Fruit fly (Drosophila melanogaster) whole organism, wandering third instar larva: ENCODE results near the gene L2HGDH.

Experiments used
- Abd-B ChIP-seq: fragments of >200 bp; optimal IDR thresholded peaks from 2 replicates; lab custom pipeline; 2017; ENCODE audit warnings: missing biosample characterization, missing genetic modification characterization
- CG32264 ChIP-seq: fragments of 200-800 bp; sonication (Bioruptor generic); optimal IDR thresholded peaks from 2 replicates; lab custom pipeline; 2016; ENCODE audit warnings: missing biosample characterization, missing genetic modification characterization
- CG9705 ChIP-seq: fragments of 200-800 bp; sonication (Bioruptor generic); optimal IDR thresholded peaks from 2 replicates; lab custom pipeline; 2018; ENCODE audit warnings: missing biosample characterization, mild to moderate bottlenecking, missing genetic modification characterization
- CrebA ChIP-seq: fragments of 200-800 bp; sonication (Bioruptor generic); optimal IDR thresholded peaks from 2 replicates; lab custom pipeline; 2016; ENCODE audit warnings: missing biosample characterization, mild to moderate bottlenecking, missing genetic modification characterization, borderline replicate concordance
- Dfd ChIP-seq: fragments of >200 bp; optimal IDR thresholded peaks from 2 replicates; lab custom pipeline; 2017; ENCODE audit warnings: missing biosample characterization, missing genetic modification characterization
- Dif ChIP-seq: fragments of 200-275, 200-300 bp; sonication (Bioruptor generic); optimal IDR thresholded peaks from 2 replicates; lab custom pipeline; 2018; ENCODE audit warnings: missing biosample characterization, missing genetic modification characterization; ENCODE audit not compliant: partially characterized antibody
- GATAd ChIP-seq: sonication (Bioruptor generic); optimal IDR thresholded peaks from 2 replicates; lab custom pipeline; 2016; ENCODE audit warnings: missing biosample characterization, missing genetic modification characterization
- HLH106 ChIP-seq: fragments of 200-800 bp; optimal IDR thresholded peaks from 3 replicates; lab custom pipeline; 2019; ENCODE audit warnings: missing biosample characterization, mild to moderate bottlenecking, missing genetic modification characterization, moderate library complexity
- Hnf4 ChIP-seq: fragments of 200-800 bp; sonication (Bioruptor generic); optimal IDR thresholded peaks from 2 replicates; lab custom pipeline; 2016; ENCODE audit warnings: missing biosample characterization, mild to moderate bottlenecking, missing genetic modification characterization
- Hr78 ChIP-seq: fragments of >200 bp; optimal IDR thresholded peaks from 2 replicates; lab custom pipeline; 2017; ENCODE audit warnings: missing biosample characterization, missing genetic modification characterization
- Hr83 ChIP-seq: fragments of 200-300 bp; sonication (Bioruptor generic); optimal IDR thresholded peaks from 2 replicates; lab custom pipeline; 2016; ENCODE audit warnings: missing biosample characterization, mild to moderate bottlenecking, missing genetic modification characterization, moderate library complexity; ENCODE audit not compliant: poor library complexity, severe bottlenecking
- Jra ChIP-seq: sonication (Bioruptor generic); optimal IDR thresholded peaks from 2 replicates; lab custom pipeline; 2016; ENCODE audit warnings: missing biosample characterization, missing genetic modification characterization
- Myc ChIP-seq: fragments of >200 bp; optimal IDR thresholded peaks from 2 replicates; lab custom pipeline; 2017
- OdsH ChIP-seq: fragments of 200-800 bp; sonication (Bioruptor generic); optimal IDR thresholded peaks from 2 replicates; lab custom pipeline; 2016; ENCODE audit warnings: missing biosample characterization, mild to moderate bottlenecking, missing genetic modification characterization
- Rel ChIP-seq, 2 experiments: fragments of 200-800 bp; sonication (Bioruptor generic) in 1 of 2; optimal IDR thresholded peaks; 2 replicates in 1 of 2; 3 replicates in 1 of 2; lab custom pipeline; 2016 to 2019; ENCODE audit warnings: mild to moderate bottlenecking in 2 of 2, missing biosample characterization in 2 of 2, missing genetic modification characterization in 2 of 2, moderate library complexity in 1 of 2
- Vsx2 ChIP-seq: fragments of 200-300, 225-300 bp; sonication (Bioruptor generic); optimal IDR thresholded peaks from 2 replicates; lab custom pipeline; 2018; ENCODE audit warnings: missing biosample characterization, missing genetic modification characterization; ENCODE audit not compliant: partially characterized antibody
- br ChIP-seq: fragments of 200-800 bp; sonication (Bioruptor generic); optimal IDR thresholded peaks from 2 replicates; lab custom pipeline; 2016; ENCODE audit warnings: missing biosample characterization, missing genetic modification characterization
- dsf ChIP-seq: sonication (Bioruptor generic); optimal IDR thresholded peaks from 2 replicates; lab custom pipeline; 2016; ENCODE audit warnings: missing biosample characterization, missing genetic modification characterization, borderline replicate concordance
- foxo ChIP-seq, 2 experiments: fragments of 200-800 bp; sonication (Bioruptor generic); optimal IDR thresholded peaks; 2 replicates in 1 of 2; 3 replicates in 1 of 2; lab custom pipeline; 2016 to 2017; ENCODE audit warnings: missing biosample characterization in 2 of 2, missing genetic modification characterization in 2 of 2
- fru ChIP-seq: fragments of 200-800 bp; sonication (Bioruptor generic); optimal IDR thresholded peaks from 3 replicates; lab custom pipeline; 2016; ENCODE audit warnings: missing biosample characterization, mild to moderate bottlenecking, missing genetic modification characterization
- h ChIP-seq: fragments of 200-800 bp; sonication (Bioruptor generic); optimal IDR thresholded peaks from 3 replicates; lab custom pipeline; 2016; ENCODE audit warnings: missing biosample characterization, mild to moderate bottlenecking, missing genetic modification characterization
- jim ChIP-seq: fragments of 175-275, 200-325 bp; sonication (Bioruptor generic); optimal IDR thresholded peaks from 2 replicates; lab custom pipeline; 2016; ENCODE audit warnings: missing biosample characterization, mild to moderate bottlenecking, missing genetic modification characterization
- lola ChIP-seq: fragments of >200 bp; optimal IDR thresholded peaks from 2 replicates; lab custom pipeline; 2017; ENCODE audit warnings: missing biosample characterization, missing genetic modification characterization
- pan ChIP-seq: fragments of >200 bp; optimal IDR thresholded peaks from 2 replicates; lab custom pipeline; 2017
- psq ChIP-seq: fragments of 200-800 bp; sonication (Bioruptor generic); optimal IDR thresholded peaks from 3 replicates; lab custom pipeline; 2017; ENCODE audit warnings: missing biosample characterization, mild to moderate bottlenecking, missing genetic modification characterization, moderate library complexity
- sage ChIP-seq: fragments of 200-800 bp; sonication (Bioruptor generic); optimal IDR thresholded peaks from 2 replicates; lab custom pipeline; 2016; ENCODE audit warnings: missing biosample characterization, mild to moderate bottlenecking, missing genetic modification characterization
- sv ChIP-seq: fragments of 200-800 bp; sonication (Bioruptor generic); optimal IDR thresholded peaks from 3 replicates; lab custom pipeline; 2016; ENCODE audit warnings: missing biosample characterization, missing genetic modification characterization
- tai ChIP-seq: sonication (Bioruptor generic); optimal IDR thresholded peaks from 2 replicates; lab custom pipeline; 2016; ENCODE audit warnings: missing biosample characterization, missing genetic modification characterization
- usp ChIP-seq: fragments of >200 bp; optimal IDR thresholded peaks from 2 replicates; lab custom pipeline; 2017; ENCODE audit warnings: missing biosample characterization, missing genetic modification characterization
- woc ChIP-seq: sonication (Bioruptor generic); optimal IDR thresholded peaks from 2 replicates; lab custom pipeline; 2016; ENCODE audit warnings: missing biosample characterization, mild to moderate bottlenecking, missing genetic modification characterization

L2HGDH gene

DNA sequence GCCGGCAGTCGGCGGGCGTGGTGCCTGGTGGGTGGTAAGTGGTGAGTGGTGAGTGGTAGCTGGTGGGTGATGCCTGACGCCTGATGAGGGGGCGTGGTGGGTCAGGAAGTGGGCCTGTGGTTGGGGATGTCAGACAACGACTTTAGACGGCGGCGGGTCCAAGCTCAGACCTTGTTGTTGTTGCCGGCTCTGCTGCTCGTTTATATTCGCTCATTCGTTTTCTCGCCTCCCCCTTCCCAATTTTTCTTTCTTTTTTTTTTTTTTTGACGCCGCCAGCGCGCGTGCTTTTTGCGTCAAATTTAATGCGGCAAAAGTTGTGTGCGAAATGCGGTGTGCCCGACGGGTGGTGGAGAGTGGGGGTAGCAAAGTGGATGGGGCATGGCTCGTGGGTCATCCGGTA lies 45.4 kb upstream of the L2HGDH start:
- TF ChIP-seq fru (no peak), lola (GFP tag; lab: Kevin White, UChicago) (no peak), woc (GFP tag; lab: Kevin White, UChicago) (no peak), psq (GFP tag; lab: Kevin White, UChicago) (no peak), sv (GFP tag; lab: Kevin White, UChicago) (no peak), Hr83 (GFP tag; lab: Kevin White, UChicago) (no peak)

DNA sequence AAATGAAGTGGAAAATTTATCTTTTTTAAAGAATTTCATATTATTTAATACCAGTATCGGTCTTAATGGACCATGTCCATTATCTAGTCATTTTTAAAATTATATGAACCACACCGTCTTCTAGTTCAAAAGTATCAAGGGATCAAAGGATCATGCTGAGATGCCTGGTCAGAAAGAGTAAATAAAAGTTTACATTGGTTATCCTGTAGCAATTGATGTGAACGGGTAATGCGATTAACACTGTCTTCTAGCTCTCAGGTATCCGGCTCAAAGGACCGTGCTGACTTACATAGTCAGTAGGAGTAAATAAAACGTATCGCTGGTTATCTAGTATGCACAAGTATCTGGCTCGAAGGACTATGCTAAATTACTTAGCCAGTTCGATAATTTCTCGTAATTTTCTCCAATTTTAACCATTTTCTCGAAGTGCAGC lies 44.9 kb upstream of the L2HGDH start:
- no peak for TF ChIP-seq Abd-B (GFP tag; lab: Kevin White, UChicago)
- no peak for TF ChIP-seq OdsH (GFP tag; lab: Kevin White, UChicago)
- peak in 1 of 2 experiments; percentile 6 for TF ChIP-seq foxo (GFP tag; optimal IDR thresholded peaks at IDR 0.05; lab: Kevin White, UChicago)
- TF ChIP-seq, all 38 proteins: peak for 1

DNA sequence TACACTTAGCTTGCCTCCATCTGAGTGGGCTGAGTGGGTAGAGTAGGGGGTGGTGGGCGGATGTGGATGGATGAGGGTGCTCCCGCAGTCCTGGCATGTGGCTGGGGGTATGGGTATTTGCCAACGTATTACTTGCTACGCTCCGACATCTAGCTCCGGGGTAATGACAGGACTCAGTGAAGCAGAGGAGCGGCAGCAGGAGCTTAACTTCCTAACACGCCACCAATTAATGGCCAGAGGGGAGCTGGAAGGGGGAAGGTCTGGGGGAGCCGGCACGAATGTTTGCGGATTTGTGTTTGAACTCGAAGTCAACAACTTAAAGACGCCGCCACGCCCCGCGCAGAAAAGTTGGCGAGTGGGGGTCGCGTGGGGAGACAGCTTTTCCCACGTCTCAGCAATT lies 44.0 kb upstream of the L2HGDH start:
- TF ChIP-seq sage (GFP tag; lab: Kevin White, UChicago) (no peak), Dif (GFP tag; lab: Kevin White, UChicago) (no peak), h (GFP tag; lab: Kevin White, UChicago) (no peak), jim (GFP tag; lab: Kevin White, UChicago) (no peak), Vsx2 (GFP tag; lab: Kevin White, UChicago) (no peak), Hnf4 (no peak), Myc (lab: Kevin White, UChicago) (no peak), lola (GFP tag; lab: Kevin White, UChicago) (no peak), sv (GFP tag; lab: Kevin White, UChicago) (no peak), Hr83 (GFP tag; lab: Kevin White, UChicago) (no peak)

DNA sequence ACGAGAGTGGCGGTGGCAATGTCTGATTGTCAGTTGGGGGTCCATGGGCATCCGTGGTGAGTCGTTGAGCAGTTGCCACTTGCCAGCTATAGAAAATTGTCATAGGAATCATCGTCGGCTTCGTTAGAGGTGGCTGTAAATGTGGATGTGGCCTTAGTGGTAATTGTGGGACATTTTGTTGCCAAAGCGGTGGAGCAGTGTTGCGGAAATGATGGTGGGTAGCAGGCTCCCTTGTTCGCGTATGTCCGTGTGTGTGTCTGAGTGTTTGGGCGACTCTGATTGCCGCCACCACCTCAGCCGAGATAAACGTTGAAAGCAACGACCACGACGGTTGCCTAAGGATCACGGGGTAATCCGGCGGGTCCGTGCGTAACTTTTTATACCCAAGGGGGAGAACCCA lies 42.8 kb upstream of the L2HGDH start:
- no peak for TF ChIP-seq Hnf4
- no peak for TF ChIP-seq psq (GFP tag; lab: Kevin White, UChicago)
- no peak for TF ChIP-seq sv (GFP tag; lab: Kevin White, UChicago)
- no peak for TF ChIP-seq Jra (GFP tag; lab: Kevin White, UChicago)
- TF ChIP-seq OdsH (GFP tag; lab: Kevin White, UChicago): no peak
- TF ChIP-seq Hr78 (GFP tag; lab: Kevin White, UChicago): no peak
- no peak for TF ChIP-seq Abd-B (GFP tag; lab: Kevin White, UChicago)
- TF ChIP-seq GATAd (GFP tag; lab: Kevin White, UChicago): no peak
- TF ChIP-seq Rel (GFP tag; optimal IDR thresholded peaks at IDR 0.05; lab: Kevin White, UChicago): no peak
- no peak for TF ChIP-seq Rel (tag; optimal IDR thresholded peaks at IDR 0.05; lab: Kevin White, UChicago)
- no peak for TF ChIP-seq Vsx2 (GFP tag; lab: Kevin White, UChicago)
- no peak for TF ChIP-seq pan (lab: Kevin White, UChicago)
- TF ChIP-seq CrebA (GFP tag; lab: Kevin White, UChicago): no peak
- no peak for TF ChIP-seq dsf
- TF ChIP-seq br (GFP tag; lab: Kevin White, UChicago): no peak
- no peak for TF ChIP-seq CG32264 (GFP tag; lab: Kevin White, UChicago)
- no peak for TF ChIP-seq Dfd
- TF ChIP-seq HLH106 (tag; lab: Kevin White, UChicago): no peak
- no peak for TF ChIP-seq Myc (lab: Kevin White, UChicago)
- TF ChIP-seq usp: no peak
- no peak for TF ChIP-seq Hr83 (GFP tag; lab: Kevin White, UChicago)

DNA sequence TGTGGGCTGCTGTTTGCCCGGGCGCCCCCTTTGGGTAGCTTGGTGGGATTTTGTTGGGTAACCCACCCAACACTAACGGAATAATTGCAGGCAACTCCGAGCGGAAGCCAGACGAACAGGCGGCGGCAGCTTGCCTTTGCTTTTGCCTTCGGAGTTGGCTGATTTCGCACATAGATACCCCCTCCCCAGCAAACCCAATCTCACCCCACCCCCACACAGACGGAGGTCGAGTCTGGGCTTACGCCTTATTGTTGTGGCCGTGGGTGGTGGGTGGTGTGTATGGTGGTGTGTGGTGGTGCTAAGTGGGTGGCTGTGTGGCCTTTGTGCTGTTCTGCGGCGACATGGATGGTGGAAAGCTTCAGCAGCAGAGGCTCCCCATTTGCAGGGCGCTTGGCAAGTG lies 41.4 kb upstream of the L2HGDH start:
- TF ChIP-seq CG9705 (GFP tag; lab: Kevin White, UChicago) (no peak), pan (lab: Kevin White, UChicago) (no peak), CG32264 (GFP tag; lab: Kevin White, UChicago) (no peak), sage (GFP tag; lab: Kevin White, UChicago) (no peak), jim (GFP tag; lab: Kevin White, UChicago) (no peak), Vsx2 (GFP tag; lab: Kevin White, UChicago) (no peak), Hr78 (GFP tag; lab: Kevin White, UChicago) (no peak), fru (no peak), tai (GFP tag; lab: Kevin White, UChicago) (no peak), usp (no peak), h (GFP tag; lab: Kevin White, UChicago) (no peak)
